Worm (Caenorhabditis elegans) whole organism, L4/young adult: ENCODE results near the gene srab-3.

ENCODE experiments used
- W03F9.2 ChIP-seq: fragments of 150-350 bp; optimal IDR thresholded peaks from 2 replicates; lab custom pipeline; 2014; ENCODE audit warnings: missing biosample characterization, missing genetic modification characterization
- dao-5 ChIP-seq: sonication (generic microtip); optimal IDR thresholded peaks from 2 replicates; lab custom pipeline; 2016; ENCODE audit warnings: missing genotype, missing genetic modification characterization, moderate library complexity, missing compliant biosample characterization
- him-1 ChIP-seq: sonication (generic microtip); optimal IDR thresholded peaks from 2 replicates; lab custom pipeline; 2016; ENCODE audit warnings: missing genotype, missing genetic modification reagents, missing genetic modification characterization, missing compliant biosample characterization

ce11 chrV:5119109-5119508, 11.4 kb upstream of the srab-3 start, which contains the start of gene C04F5.9:
- TF ChIP-seq him-1 (tag; lab: Kevin White, UChicago) (no peak), W03F9.2 (tag; lab: Kevin White, UChicago) (no peak), dao-5 (no peak)
